Worm (Caenorhabditis elegans): ENCODE results near the gene gpx-7.

The gpx-7 gene

ce11 chrX:7776509-7777001 is 23.0 kb downstream of the gpx-7 start, which contains the start of gene mec-7:
Gene mec-7, minus strand, starts transcription at chrX:7776689.
- TF ChIP-seq him-1 (tag; optimal IDR thresholded peaks at IDR 0.05) (no peak), dao-5 (tag; optimal IDR thresholded peaks at IDR 0.05) (no peak), W03F9.2 (tag; optimal IDR thresholded peaks at IDR 0.05) (no peak)

DNA sequence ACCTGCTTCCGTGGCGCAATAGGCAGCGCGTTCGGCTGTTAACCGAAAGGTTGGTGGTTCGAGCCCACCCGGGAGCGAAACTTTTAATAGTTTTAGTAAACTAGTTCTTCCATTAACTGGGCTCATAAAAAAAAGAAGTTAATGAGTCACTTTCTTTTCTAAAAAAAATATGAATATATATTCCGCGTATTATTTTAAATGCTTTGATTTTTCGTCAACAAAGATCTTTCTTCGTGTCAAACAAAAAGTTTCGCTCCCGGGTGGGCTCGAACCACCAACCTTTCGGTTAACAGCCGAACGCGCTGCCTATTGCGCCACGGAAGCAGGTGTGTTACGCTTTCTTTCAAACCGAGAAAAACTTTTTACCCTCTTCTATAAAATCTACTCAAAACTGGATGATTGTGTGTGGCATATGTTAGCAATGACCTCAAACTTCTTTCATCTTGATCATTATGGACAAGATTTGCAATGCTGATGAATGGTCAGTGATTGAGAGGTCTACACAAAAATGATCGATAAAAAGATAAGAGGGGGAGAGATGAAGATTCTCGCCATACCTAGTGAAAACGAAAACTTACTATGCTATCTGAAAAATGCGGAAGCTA is 25.8 kb downstream of the gpx-7 start:
- TF ChIP-seq W03F9.2 (tag; optimal IDR thresholded peaks at IDR 0.05) (no peak), dao-5 (tag; optimal IDR thresholded peaks at IDR 0.05) (peak; percentile 40)

DNA sequence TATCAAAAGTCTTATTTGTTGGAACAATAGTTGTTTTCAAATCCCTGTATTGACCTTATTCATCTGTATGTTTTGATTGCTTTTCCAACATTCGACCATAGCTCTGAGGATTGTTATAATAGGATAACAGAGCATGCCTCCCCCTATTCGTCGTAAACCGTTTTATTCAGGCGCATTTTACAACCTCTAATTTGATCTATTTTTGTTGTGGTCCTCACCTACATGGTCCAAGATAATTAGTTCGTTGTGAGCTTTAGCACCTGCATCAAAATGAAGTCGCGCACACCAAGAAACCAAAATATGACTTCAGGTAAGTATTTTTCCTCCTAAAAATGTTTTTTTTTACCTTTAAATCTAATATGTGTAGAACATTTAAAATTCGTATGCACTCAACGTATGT is 46.8 kb downstream of the gpx-7 start, which contains the start of gene deg-1:
Gene deg-1, plus strand, starts transcription at position 301 of the 400 bp plus-strand sequence.
- TF ChIP-seq W03F9.2 (tag; optimal IDR thresholded peaks at IDR 0.05) (no peak), him-1 (tag; optimal IDR thresholded peaks at IDR 0.05) (no peak), dao-5 (tag; optimal IDR thresholded peaks at IDR 0.05) (no peak)

DNA sequence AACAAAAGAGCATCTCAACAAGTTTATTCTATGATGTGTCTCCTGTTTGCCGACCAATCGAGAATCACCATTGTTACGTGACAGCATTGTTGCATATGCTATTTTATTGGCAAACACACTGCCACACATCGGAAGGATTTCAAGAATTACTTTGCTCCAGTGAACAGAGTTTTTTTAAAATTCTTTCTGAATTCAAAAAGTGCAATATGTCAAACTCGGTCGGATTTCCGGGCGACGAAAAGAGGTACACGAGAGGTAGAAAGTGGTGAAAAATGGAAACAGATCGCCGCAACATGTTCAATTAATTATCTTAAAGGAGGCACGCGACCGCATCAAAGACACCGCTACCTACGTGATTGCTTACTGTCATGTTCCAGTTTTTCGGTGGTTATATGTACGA is 49.5 kb downstream of the gpx-7 start:
- TF ChIP-seq him-1 (tag; optimal IDR thresholded peaks at IDR 0.05) (no peak), dao-5 (tag; optimal IDR thresholded peaks at IDR 0.05) (no peak), W03F9.2 (tag; optimal IDR thresholded peaks at IDR 0.05) (no peak)
